Fruit fly (Drosophila melanogaster): ENCODE results near the gene CG11373.

Gene CG11373

dm6 chr3R:5998235-5998666 is 37.5 kb upstream of the CG11373 start (continued):
- TF ChIP-seq tin (GFP tag; optimal IDR thresholded peaks at IDR 0.05) = peak; percentile 13
- TF ChIP-seq CG1792 (GFP tag; optimal IDR thresholded peaks at IDR 0.05) = no peak
- TF ChIP-seq Nf-YC (tag; optimal IDR thresholded peaks at IDR 0.05) = no peak
- TF ChIP-seq NK7.1 (GFP tag; optimal IDR thresholded peaks at IDR 0.05) = no peak
- 0 out of 2 replicates have a peak, but pooled peaks have one; percentile 23 for TF ChIP-seq H2.0 (GFP tag; IDR thresholded peaks at IDR 0.05)
- TF ChIP-seq Bdp1 (GFP tag; optimal IDR thresholded peaks at IDR 0.05) = peak; percentile 1
- TF ChIP-seq vfl (GFP tag; optimal IDR thresholded peaks at IDR 0.05) = no peak
- no peak for TF ChIP-seq sob (GFP tag; IDR thresholded peaks at IDR 0.05)
- no peak for TF ChIP-seq fd64A (GFP tag; optimal IDR thresholded peaks at IDR 0.05)
- TF ChIP-seq trh (GFP tag; optimal IDR thresholded peaks at IDR 0.05) = no peak
- peak; percentile 39 for TF ChIP-seq CG10147 (GFP tag; optimal IDR thresholded peaks at IDR 0.05)
- TF ChIP-seq slbo (GFP tag; IDR thresholded peaks at IDR 0.05) = peak; percentile 65
- TF ChIP-seq Poxn (GFP tag; IDR thresholded peaks at IDR 0.05) = no peak
- TF ChIP-seq ranshi (GFP tag; IDR thresholded peaks at IDR 0.05) = 0 out of 2 replicates have a peak, but pooled peaks have one; percentile 6
- no peak for TF ChIP-seq bowl (GFP tag; IDR thresholded peaks at IDR 0.05)
- no peak for TF ChIP-seq CG14050 (GFP tag; IDR thresholded peaks at IDR 0.05)
- TF ChIP-seq unc-4 (GFP tag; IDR thresholded peaks at IDR 0.05; ENCODE audit: partially characterized antibody) = no peak
- TF ChIP-seq chif (GFP tag; optimal IDR thresholded peaks at IDR 0.05) = peak; percentile 32 to 49
- no peak for TF ChIP-seq CG32772 (GFP tag; IDR thresholded peaks at IDR 0.05)
- TF ChIP-seq fru (optimal IDR thresholded peaks at IDR 0.05) = no peak
- TF ChIP-seq HmgZ (tag; optimal IDR thresholded peaks at IDR 0.05) = no peak
- TF ChIP-seq CG6272 (GFP tag; IDR thresholded peaks at IDR 0.05) = no peak
- TF ChIP-seq Fer3 (tag; optimal IDR thresholded peaks at IDR 0.05) = peak; percentile 35
- 0 out of 2 replicates have a peak, but pooled peaks have one; percentile 13 for TF ChIP-seq gt (GFP tag; IDR thresholded peaks at IDR 0.05)
- TF ChIP-seq CG15269 (tag; optimal IDR thresholded peaks at IDR 0.05) = peak; percentile 64
- TF ChIP-seq danr (GFP tag; IDR thresholded peaks at IDR 0.05) = no peak
- no peak for TF ChIP-seq gsb (GFP tag; IDR thresholded peaks at IDR 0.05)
- TF ChIP-seq ham (GFP tag; IDR thresholded peaks at IDR 0.05) = no peak
- TF ChIP-seq shn (GFP tag; optimal IDR thresholded peaks at IDR 0.05) = peak; percentile 7
- peak; percentile 51 for TF ChIP-seq CG12391 (tag; optimal IDR thresholded peaks at IDR 0.05)
- TF ChIP-seq Nf-YB (GFP tag; optimal IDR thresholded peaks at IDR 0.05) = peak; percentile 9
- no peak for TF ChIP-seq so (GFP tag; IDR thresholded peaks at IDR 0.05)
- no peak for TF ChIP-seq CG7745 (tag; optimal IDR thresholded peaks at IDR 0.05)
- no peak for TF ChIP-seq p53 (GFP tag; optimal IDR thresholded peaks at IDR 0.05)
- no peak for TF ChIP-seq dimm (GFP tag; IDR thresholded peaks at IDR 0.05)
- no peak for TF ChIP-seq CG2129 (GFP tag; IDR thresholded peaks at IDR 0.05; ENCODE audit: partially characterized antibody)
- no peak for TF ChIP-seq otp (GFP tag; IDR thresholded peaks at IDR 0.05)
- TF ChIP-seq CG3847 (GFP tag; IDR thresholded peaks at IDR 0.05) = 0 out of 2 replicates have a peak, but pooled peaks have one; percentile 37
- peak; percentile 44 for TF ChIP-seq Hmr (GFP tag; optimal IDR thresholded peaks at IDR 0.05)
- peak; percentile 49 for TF ChIP-seq CG18476 (GFP tag; optimal IDR thresholded peaks at IDR 0.05)
- TF ChIP-seq Tbp (GFP tag; optimal IDR thresholded peaks at IDR 0.05) = no peak
- peak; percentile 23 for TF ChIP-seq CG15011 (GFP tag; optimal IDR thresholded peaks at IDR 0.05)
- no peak for TF ChIP-seq knrl (GFP tag; IDR thresholded peaks at IDR 0.05; ENCODE audit: partially characterized antibody)
- no peak for TF ChIP-seq CG2199 (GFP tag; IDR thresholded peaks at IDR 0.05)
- TF ChIP-seq eve (GFP tag; optimal IDR thresholded peaks at IDR 0.05) = peak in 1 of 2 experiments; percentile 73
- TF ChIP-seq NFAT (GFP tag; IDR thresholded peaks at IDR 0.05) = no peak
- no peak for TF ChIP-seq wek (GFP tag; optimal IDR thresholded peaks at IDR 0.05)
- TF ChIP-seq CG14667 (GFP tag; IDR thresholded peaks at IDR 0.05) = no peak
- TF ChIP-seq caup (GFP tag; optimal IDR thresholded peaks at IDR 0.05; ENCODE audit: severe bottlenecking) = peak; percentile 48
- peak; percentile 33 for TF ChIP-seq lab (GFP tag; optimal IDR thresholded peaks at IDR 0.05)
- TF ChIP-seq Ssrp (tag; optimal IDR thresholded peaks at IDR 0.05) = peak; percentile 64
- no peak for TF ChIP-seq Atf3 (GFP tag; optimal IDR thresholded peaks at IDR 0.05)

All from whole organism, embryonic.